Fruit fly (Drosophila melanogaster): Measurements from ENCODE around the gene mdy.

Gene mdy

DNA sequence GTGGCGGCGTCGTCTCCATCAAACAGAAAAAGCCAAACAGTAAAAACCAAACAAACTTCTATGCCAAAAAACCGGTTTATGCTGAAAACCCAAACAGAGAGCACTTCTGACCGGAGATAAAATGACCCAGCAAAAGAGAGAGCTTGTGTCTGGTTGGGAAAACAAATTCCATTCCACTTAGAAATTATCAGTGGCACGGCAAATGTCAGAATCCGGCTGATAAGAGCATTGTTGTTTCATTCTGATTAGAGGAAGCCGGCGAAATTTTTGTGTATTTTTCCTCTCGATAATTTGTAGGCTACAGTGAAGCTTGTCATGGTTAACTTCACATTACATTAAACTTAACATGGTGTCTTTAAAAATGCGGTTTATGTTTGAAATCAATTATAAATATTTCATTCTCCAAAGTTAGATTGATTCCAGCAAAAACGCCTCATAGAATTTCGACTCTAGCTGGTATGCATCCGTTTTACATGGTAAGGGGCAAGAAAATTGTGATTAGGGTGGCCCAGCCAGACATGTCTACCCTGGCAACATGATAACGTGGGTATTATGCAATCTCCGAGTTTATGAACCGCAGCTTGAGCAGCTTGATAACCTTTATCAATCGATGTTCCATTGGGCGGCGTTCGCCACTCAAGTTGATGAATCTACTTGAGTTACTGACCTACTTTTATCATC lies 1.1 kb downstream of the mdy start:
- peak; percentile 22 for TF ChIP-seq Side (GFP tag; optimal IDR thresholded peaks at IDR 0.05)
- TF ChIP-seq CG6683 (GFP tag; optimal IDR thresholded peaks at IDR 0.05), result no peak
- no peak for TF ChIP-seq Atf-2 (GFP tag; optimal IDR thresholded peaks at IDR 0.05)
- TF ChIP-seq dimm (GFP tag; IDR thresholded peaks at IDR 0.05), result no peak
- no peak for TF ChIP-seq disco-r (GFP tag; optimal IDR thresholded peaks at IDR 0.05)
- peak; percentile 42; the same call in 1 of the 2 replicates for TF ChIP-seq Atf6 (GFP tag; IDR thresholded peaks at IDR 0.05)
- TF ChIP-seq CG18619 (GFP tag; optimal IDR thresholded peaks at IDR 0.05), result no peak
- no peak for TF ChIP-seq CG12299 (tag; optimal IDR thresholded peaks at IDR 0.05)
- TF ChIP-seq CG4617 (GFP tag; optimal IDR thresholded peaks at IDR 0.05; ENCODE audit: borderline replicate concordance), result no peak
- no peak for TF ChIP-seq slou (GFP tag; optimal IDR thresholded peaks at IDR 0.05)
- TF ChIP-seq Nf-YA (GFP tag; IDR thresholded peaks at IDR 0.05), result no peak
- TF ChIP-seq CG12155 (GFP tag; optimal IDR thresholded peaks at IDR 0.05), result no peak
- TF ChIP-seq tna (GFP tag; IDR thresholded peaks at IDR 0.05; ENCODE audit: partially characterized antibody), result no peak
- peak; percentile 37 for TF ChIP-seq mam (GFP tag; optimal IDR thresholded peaks at IDR 0.05)
- no peak for TF ChIP-seq CG16813 (GFP tag; IDR thresholded peaks at IDR 0.05; ENCODE audit: partially characterized antibody)
- TF ChIP-seq CG10654 (GFP tag; optimal IDR thresholded peaks at IDR 0.05), result no peak
- no peak for TF ChIP-seq fru (optimal IDR thresholded peaks at IDR 0.05)
- no peak for TF ChIP-seq CG5953 (GFP tag; IDR thresholded peaks at IDR 0.05)
- TF ChIP-seq Hmx (GFP tag; optimal IDR thresholded peaks at IDR 0.05), result no peak
- no peak for TF ChIP-seq schlank (tag; optimal IDR thresholded peaks at IDR 0.05)
- TF ChIP-seq HLH4C (GFP tag; IDR thresholded peaks at IDR 0.05; ENCODE audit: partially characterized antibody), result no peak
- TF ChIP-seq zen2 (GFP tag; IDR thresholded peaks at IDR 0.05; ENCODE audit: partially characterized antibody), result no peak
- TF ChIP-seq Aef1 (GFP tag; IDR thresholded peaks at IDR 0.05), result peak; percentile 42; the same call in 2 of the 3 replicates
- peak; percentile 23; the same call in 1 of the 2 replicates for TF ChIP-seq slbo (GFP tag; IDR thresholded peaks at IDR 0.05)
- no peak for TF ChIP-seq CG17612 (GFP tag; IDR thresholded peaks at IDR 0.05)
- TF ChIP-seq br (optimal IDR thresholded peaks at IDR 0.05), result no peak
- no peak for TF ChIP-seq CG15011 (GFP tag; optimal IDR thresholded peaks at IDR 0.05)
- TF ChIP-seq CHES-1-like (GFP tag; optimal IDR thresholded peaks at IDR 0.05), result no peak
- no peak for TF ChIP-seq BEAF-32 (GFP tag; optimal IDR thresholded peaks at IDR 0.05)
- no peak for TF ChIP-seq Sry-δ (GFP tag; optimal IDR thresholded peaks at IDR 0.05)
- peak; percentile 43 for TF ChIP-seq CG11504 (tag; optimal IDR thresholded peaks at IDR 0.05)
- TF ChIP-seq CG14860 (GFP tag; IDR thresholded peaks at IDR 0.05; ENCODE audit: partially characterized antibody), result no peak
- TF ChIP-seq CG4707 (GFP tag; optimal IDR thresholded peaks at IDR 0.05), result no peak
- TF ChIP-seq Hr39 (optimal IDR thresholded peaks at IDR 0.05), result no peak
- no peak for TF ChIP-seq Optix (GFP tag; IDR thresholded peaks at IDR 0.05)
- peak; percentile 13 for TF ChIP-seq ftz-f1 (GFP tag; optimal IDR thresholded peaks at IDR 0.05)
- TF ChIP-seq fu2 (GFP tag; optimal IDR thresholded peaks at IDR 0.05), result peak; percentile 21
- TF ChIP-seq pan (optimal IDR thresholded peaks at IDR 0.05), result no peak
- no peak for TF ChIP-seq pan (GFP tag; optimal IDR thresholded peaks at IDR 0.05 in 1 of 2, IDR thresholded peaks at IDR 0.05 in 1 of 2)
- TF ChIP-seq Ets97D (GFP tag; optimal IDR thresholded peaks at IDR 0.05), result no peak
- TF ChIP-seq Bdp1 (GFP tag; optimal IDR thresholded peaks at IDR 0.05), result no peak
- TF ChIP-seq Myb (GFP tag; optimal IDR thresholded peaks at IDR 0.05), result peak; percentile 2
- no peak; the same call in 1 of the 2 replicates for TF ChIP-seq CG32772 (GFP tag; IDR thresholded peaks at IDR 0.05)
- TF ChIP-seq CG4282 (GFP tag; optimal IDR thresholded peaks at IDR 0.05), result no peak
- peak; percentile 28 for TF ChIP-seq unpg (GFP tag; optimal IDR thresholded peaks at IDR 0.05)
- no peak for TF ChIP-seq gcm (GFP tag; optimal IDR thresholded peaks at IDR 0.05)
- no peak for TF ChIP-seq ewg (GFP tag; optimal IDR thresholded peaks at IDR 0.05)
- no peak for TF ChIP-seq Vsx1 (GFP tag; optimal IDR thresholded peaks at IDR 0.05)
- no peak for TF ChIP-seq Kr (GFP tag; optimal IDR thresholded peaks at IDR 0.05)
- no peak for TF ChIP-seq zf30C (GFP tag; optimal IDR thresholded peaks at IDR 0.05)
- TF ChIP-seq sug (tag; optimal IDR thresholded peaks at IDR 0.05), result peak; percentile 37
